Worm (Caenorhabditis elegans): Measurements from ENCODE around the gene ife-1.

The ife-1 gene

ce11 chrIII:13378242-13378641 is 35.0 kb downstream of the ife-1 start, which contains the start of gene T03F6.10:
Gene T03F6.10, minus strand, starts transcription at chrIII:13378342.
- TF ChIP-seq ceh-83 (GFP tag; optimal IDR thresholded peaks at IDR 0.05) (no peak), cnd-1 (tag; optimal IDR thresholded peaks at IDR 0.05) (no peak), sptf-1 (tag; optimal IDR thresholded peaks at IDR 0.05) (no peak), lin-13 (tag; optimal IDR thresholded peaks at IDR 0.05) (no peak), tbx-8 (GFP tag; optimal IDR thresholded peaks at IDR 0.05) (no peak), flh-1 (GFP tag; optimal IDR thresholded peaks at IDR 0.05) (no peak), blmp-1 (tag; optimal IDR thresholded peaks at IDR 0.05) (no peak), sem-2 (GFP tag; optimal IDR thresholded peaks at IDR 0.05) (no peak), unc-39 (tag; optimal IDR thresholded peaks at IDR 0.05) (no peak), snpc-4 (tag; optimal IDR thresholded peaks at IDR 0.05) (no peak), ceh-43 (GFP tag; optimal IDR thresholded peaks at IDR 0.05) (no peak), elt-1 (tag; optimal IDR thresholded peaks at IDR 0.05; ENCODE audit: borderline replicate concordance, insufficient read depth) (no peak), pha-4 (tag; optimal IDR thresholded peaks at IDR 0.05) (no peak), ztf-11 (tag; optimal IDR thresholded peaks at IDR 0.05) (no peak)

- TF ChIP-seq nhr-2 (tag; optimal IDR thresholded peaks at IDR 0.05) = no peak
- no peak for TF ChIP-seq unc-62 (GFP tag; optimal IDR thresholded peaks at IDR 0.05)
- no peak for TF ChIP-seq elt-1 (tag; optimal IDR thresholded peaks at IDR 0.05; ENCODE audit: borderline replicate concordance, insufficient read depth)
- no peak for TF ChIP-seq unc-39 (tag; optimal IDR thresholded peaks at IDR 0.05)
- TF ChIP-seq M03D4.4 (tag; optimal IDR thresholded peaks at IDR 0.05) = no peak
- TF ChIP-seq elt-3 (tag; optimal IDR thresholded peaks at IDR 0.05) = no peak
- TF ChIP-seq ztf-11 (tag; optimal IDR thresholded peaks at IDR 0.05) = no peak
- no peak for TF ChIP-seq sptf-1 (tag; optimal IDR thresholded peaks at IDR 0.05)
- TF ChIP-seq mls-2 (tag; optimal IDR thresholded peaks at IDR 0.05) = no peak
- TF ChIP-seq ceh-83 (GFP tag; optimal IDR thresholded peaks at IDR 0.05) = no peak
Observed at ce11 chrIII:13380196-13380595, 37.0 kb downstream of the ife-1 start, which contains the start of gene T03F6.6. Gene T03F6.6, minus strand, starts transcription at chrIII:13380296.

ce11 chrIII:13380881-13381280 is 37.7 kb downstream of the ife-1 start:
- TF ChIP-seq M03D4.4 (tag; optimal IDR thresholded peaks at IDR 0.05) (no peak), snpc-4 (tag; optimal IDR thresholded peaks at IDR 0.05) (no peak), mep-1 (tag; optimal IDR thresholded peaks at IDR 0.05) (no peak), tbx-8 (GFP tag; optimal IDR thresholded peaks at IDR 0.05) (no peak), hlh-1 (tag; optimal IDR thresholded peaks at IDR 0.05) (no peak), nhr-76 (tag; optimal IDR thresholded peaks at IDR 0.05) (no peak), elt-3 (tag; optimal IDR thresholded peaks at IDR 0.05) (no peak), ham-2 (GFP tag; optimal IDR thresholded peaks at IDR 0.05) (no peak), sem-2 (GFP tag; optimal IDR thresholded peaks at IDR 0.05) (no peak), mls-2 (tag; optimal IDR thresholded peaks at IDR 0.05) (no peak), lin-32 (GFP tag; optimal IDR thresholded peaks at IDR 0.05) (no peak), drap-1 (GFP tag; optimal IDR thresholded peaks at IDR 0.05) (no peak), lin-13 (tag; optimal IDR thresholded peaks at IDR 0.05) (no peak), nhr-12 (tag; optimal IDR thresholded peaks at IDR 0.05) (no peak), lsy-2 (tag; optimal IDR thresholded peaks at IDR 0.05) (no peak)

- TF ChIP-seq blmp-1 (tag; optimal IDR thresholded peaks at IDR 0.05) = peak; percentile 78
- TF ChIP-seq tbx-8 (GFP tag; optimal IDR thresholded peaks at IDR 0.05) = no peak
- peak; percentile 25 for TF ChIP-seq ces-1 (GFP tag; optimal IDR thresholded peaks at IDR 0.05)
Observed at ce11 chrIII:13381684-13382083, 38.5 kb downstream of the ife-1 start.

- TF ChIP-seq ceh-43 (GFP tag; optimal IDR thresholded peaks at IDR 0.05) (no peak), unc-62 (GFP tag; optimal IDR thresholded peaks at IDR 0.05) (no peak), lsy-2 (tag; optimal IDR thresholded peaks at IDR 0.05) (no peak), mab-5 (tag; optimal IDR thresholded peaks at IDR 0.05) (no peak), ceh-83 (GFP tag; optimal IDR thresholded peaks at IDR 0.05) (no peak), snpc-4 (tag; optimal IDR thresholded peaks at IDR 0.05) (no peak), drap-1 (GFP tag; optimal IDR thresholded peaks at IDR 0.05) (no peak)
Observed at ce11 chrIII:13383159-13383558, 39.9 kb downstream of the ife-1 start.

- TF ChIP-seq unc-120 (tag; optimal IDR thresholded peaks at IDR 0.05; ENCODE audit: poor library complexity, severe bottlenecking) = no peak
- TF ChIP-seq nhr-28 (tag; optimal IDR thresholded peaks at IDR 0.05) = no peak
- TF ChIP-seq ceh-83 (GFP tag; optimal IDR thresholded peaks at IDR 0.05) = no peak
- no peak for TF ChIP-seq ztf-11 (tag; optimal IDR thresholded peaks at IDR 0.05)
- no peak for TF ChIP-seq lin-32 (GFP tag; optimal IDR thresholded peaks at IDR 0.05)
- no peak for TF ChIP-seq zip-8 (tag; optimal IDR thresholded peaks at IDR 0.05)
Observed at ce11 chrIII:13385850-13386249, 42.6 kb downstream of the ife-1 start, which contains the start of gene T03F6.4. Gene T03F6.4, plus strand, starts transcription at chrIII:13386150.
